Worm (Caenorhabditis elegans) whole organism, young adult: ENCODE measurements around the gene F25B5.5.

ENCODE experiments used
- B0336.3 ChIP-seq: fragments of 200-800 bp; sonication (Bioruptor generic); IDR thresholded peaks from 2 replicates; pipeline ENCODE4 v1.3.6; 2022; ENCODE audit warnings: missing genetic modification characterization, missing compliant biosample characterization
- F10E7.11 ChIP-seq: sonication (generic microtip); optimal IDR thresholded peaks from 2 replicates; lab custom pipeline; 2017; ENCODE audit warnings: mild to moderate bottlenecking, missing genetic modification characterization, moderate library complexity, missing compliant biosample characterization
- F22D6.2 ChIP-seq: sonication (generic microtip); optimal IDR thresholded peaks from 2 replicates; lab custom pipeline; 2016; ENCODE audit warnings: mild to moderate bottlenecking, missing genetic modification characterization, missing compliant biosample characterization
- F23B12.7 ChIP-seq: sonication (generic microtip); optimal IDR thresholded peaks from 2 replicates; lab custom pipeline; 2017; ENCODE audit warnings: missing genetic modification characterization, mild to moderate bottlenecking, missing compliant biosample characterization, antibody characterized with exemption, moderate library complexity; ENCODE audit not compliant: insufficient read depth
- F39B2.1 ChIP-seq: fragments of 200-800 bp; sonication (Bioruptor generic); IDR thresholded peaks from 2 replicates; pipeline ENCODE4 v1.3.6; 2022; ENCODE audit warnings: missing genetic modification reagents, missing genetic modification characterization, missing compliant biosample characterization
- F55B11.4 ChIP-seq: sonication (generic microtip); optimal IDR thresholded peaks from 2 replicates; lab custom pipeline; 2016; ENCODE audit warnings: missing compliant biosample characterization, missing genetic modification characterization, borderline replicate concordance; ENCODE audit not compliant: insufficient read depth
- K12H6.12 ChIP-seq: fragments of 200-800 bp; sonication (Bioruptor generic); optimal IDR thresholded peaks from 2 replicates; lab custom pipeline; 2018; ENCODE audit warnings: mild to moderate bottlenecking, missing genetic modification characterization, missing compliant biosample characterization
- Y53F4B.3 ChIP-seq: fragments of 200-800 bp; sonication (Bioruptor generic); IDR thresholded peaks from 2 replicates; pipeline ENCODE4 v1.3.6; 2022; ENCODE audit warnings: missing genetic modification reagents, missing genetic modification characterization, missing compliant biosample characterization
- Y53G8AR.9 ChIP-seq: fragments of 200-800 bp; sonication (Bioruptor generic); conservative IDR thresholded peaks from 2 replicates; pipeline ENCODE4 v1.3.6; 2022; ENCODE audit warnings: missing genetic modification reagents, missing genetic modification characterization, missing compliant biosample characterization
- Y95B8A.8 ChIP-seq: fragments of 200-800 bp; sonication (Bioruptor generic); IDR thresholded peaks from 2 replicates; pipeline ENCODE4 v1.3.6; 2022; ENCODE audit warnings: missing genetic modification reagents, missing genetic modification characterization, missing compliant biosample characterization
- ZK185.1 ChIP-seq: sonication (generic microtip); optimal IDR thresholded peaks from 2 replicates; lab custom pipeline; 2016; ENCODE audit warnings: mild to moderate bottlenecking, missing genetic modification characterization, missing compliant biosample characterization; ENCODE audit not compliant: poor library complexity, severe bottlenecking
- ama-1 ChIP-seq, 3 experiments: fragments of 150-350 bp in 1 of 3; sonication (generic microtip) in 2 of 3; optimal IDR thresholded peaks; 2 replicates each; lab custom pipeline; 2014 to 2018; ENCODE audit warnings: missing biosample characterization in 2 of 3, missing genetic modification characterization in 2 of 3, missing genetic modification reagents in 2 of 3
- aptf-3 ChIP-seq: fragments of 200-800 bp; sonication (Bioruptor generic); IDR thresholded peaks from 2 replicates; pipeline ENCODE4 v1.3.6; 2022; ENCODE audit warnings: missing genetic modification characterization, missing compliant biosample characterization
- atf-7 ChIP-seq: sonication (generic microtip); optimal IDR thresholded peaks from 2 replicates; lab custom pipeline; 2017; ENCODE audit warnings: mild to moderate bottlenecking, missing genetic modification characterization, missing compliant biosample characterization
- athp-1 ChIP-seq: sonication (generic microtip); optimal IDR thresholded peaks from 2 replicates; lab custom pipeline; 2017; ENCODE audit warnings: mild to moderate bottlenecking, missing genetic modification characterization, missing compliant biosample characterization
- attf-5 ChIP-seq: fragments of 200-800 bp; sonication (Bioruptor generic); optimal IDR thresholded peaks from 2 replicates; lab custom pipeline; 2018; ENCODE audit warnings: mild to moderate bottlenecking, missing genetic modification characterization, missing compliant biosample characterization
- bed-1 ChIP-seq: fragments of 200-800 bp; sonication (Bioruptor generic); IDR thresholded peaks from 2 replicates; pipeline ENCODE4 v1.3.6; 2022; ENCODE audit warnings: missing genetic modification reagents, missing genetic modification characterization, missing compliant biosample characterization
- ceh-58 ChIP-seq: fragments of 200-800 bp; sonication (Bioruptor generic); IDR thresholded peaks from 2 replicates; pipeline ENCODE4 v1.3.6; 2022; ENCODE audit warnings: missing genetic modification characterization, missing compliant biosample characterization
- dox-1 ChIP-seq: fragments of 200-800 bp; sonication (Bioruptor generic); IDR thresholded peaks from 2 replicates; pipeline ENCODE4 v1.3.6; 2022; ENCODE audit warnings: missing genetic modification reagents, missing genetic modification characterization, missing compliant biosample characterization
- egl-18 ChIP-seq: fragments of 200-800 bp; sonication (Bioruptor generic); IDR thresholded peaks from 2 replicates; pipeline ENCODE4 v1.3.6; 2022; ENCODE audit warnings: missing genetic modification reagents, missing genetic modification characterization, missing compliant biosample characterization
- ets-4 ChIP-seq: fragments of 200-800 bp; sonication (Bioruptor generic); optimal IDR thresholded peaks from 2 replicates; lab custom pipeline; 2018; ENCODE audit warnings: mild to moderate bottlenecking, missing genetic modification characterization, missing compliant biosample characterization
- fkh-3 ChIP-seq: sonication (generic microtip); optimal IDR thresholded peaks from 2 replicates; lab custom pipeline; 2016; ENCODE audit warnings: mild to moderate bottlenecking, missing genetic modification characterization, missing compliant biosample characterization
- hlh-12 ChIP-seq: sonication (generic microtip); optimal IDR thresholded peaks from 2 replicates; lab custom pipeline; 2016; ENCODE audit warnings: missing genetic modification characterization, missing compliant biosample characterization
- hrde-1 ChIP-seq: sonication (generic microtip); optimal IDR thresholded peaks from 2 replicates; lab custom pipeline; 2016; ENCODE audit warnings: missing genetic modification characterization, mild to moderate bottlenecking, missing compliant biosample characterization, moderate library complexity, missing genotype, missing genetic modification reagents, borderline replicate concordance
- hsf-1 ChIP-seq: fragments of 200-800 bp; sonication (Bioruptor generic); IDR thresholded peaks from 2 replicates; pipeline ENCODE4 v1.3.6; 2022; ENCODE audit warnings: missing genetic modification reagents, missing genetic modification characterization, missing compliant biosample characterization
- let-526 ChIP-seq: fragments of 200-800 bp; sonication (Bioruptor generic); IDR thresholded peaks from 2 replicates; pipeline ENCODE4 v1.3.6; 2022; ENCODE audit warnings: missing genetic modification reagents, missing genetic modification characterization, missing compliant biosample characterization
- lsy-27 ChIP-seq: sonication (generic microtip); optimal IDR thresholded peaks from 2 replicates; lab custom pipeline; 2017; ENCODE audit warnings: missing genetic modification characterization, mild to moderate bottlenecking, missing compliant biosample characterization, antibody characterized with exemption, missing genotype, borderline replicate concordance; ENCODE audit not compliant: insufficient read depth
- madf-10 ChIP-seq: sonication (generic microtip); optimal IDR thresholded peaks from 2 replicates; lab custom pipeline; 2016; ENCODE audit warnings: mild to moderate bottlenecking, missing genetic modification characterization, missing compliant biosample characterization
- madf-3 ChIP-seq: fragments of 200-800 bp; sonication (Bioruptor generic); IDR thresholded peaks from 2 replicates; pipeline ENCODE4 v1.3.6; 2022; ENCODE audit warnings: missing genetic modification reagents, missing genetic modification characterization, missing compliant biosample characterization
- nfya-1 ChIP-seq: sonication (generic microtip); optimal IDR thresholded peaks from 2 replicates; lab custom pipeline; 2017; ENCODE audit warnings: antibody characterized with exemption, missing compliant biosample characterization, missing genetic modification characterization, borderline replicate concordance; ENCODE audit not compliant: insufficient read depth
- nhr-27 ChIP-seq: fragments of 200-800 bp; sonication (Bioruptor generic); optimal IDR thresholded peaks from 2 replicates; lab custom pipeline; 2018; ENCODE audit warnings: mild to moderate bottlenecking, missing genetic modification characterization, moderate library complexity, missing compliant biosample characterization
- nhr-80 ChIP-seq: sonication (generic microtip); optimal IDR thresholded peaks from 2 replicates; lab custom pipeline; 2016; ENCODE audit warnings: missing genetic modification characterization, missing compliant biosample characterization
- pha-4 ChIP-seq: fragments of 150-350 bp; sonication (generic microtip); optimal IDR thresholded peaks from 2 replicates; lab custom pipeline; 2014; ENCODE audit warnings: missing biosample characterization, missing genetic modification reagents, missing genetic modification characterization
- rcor-1 ChIP-seq: fragments of 200-800 bp; sonication (Bioruptor generic); IDR thresholded peaks from 2 replicates; pipeline ENCODE4 v1.3.6; 2022; ENCODE audit warnings: missing genetic modification reagents, missing genetic modification characterization, missing compliant biosample characterization
- rec-8 ChIP-seq, 2 experiments: sonication (generic microtip); optimal IDR thresholded peaks; 2 replicates each; lab custom pipeline; 2016; ENCODE audit warnings: mild to moderate bottlenecking in 2 of 2, missing genetic modification characterization in 2 of 2, missing genetic modification reagents in 2 of 2, missing genotype in 2 of 2, missing biosample characterization in 1 of 2, missing compliant biosample characterization in 1 of 2, moderate library complexity in 1 of 2
- repo-1 ChIP-seq: sonication (generic microtip); optimal IDR thresholded peaks from 2 replicates; lab custom pipeline; 2017; ENCODE audit warnings: mild to moderate bottlenecking, missing genetic modification characterization, missing compliant biosample characterization
- rpc-1 ChIP-seq, 2 experiments: fragments of 150-350 bp in 1 of 2; sonication (generic microtip) in 1 of 2; optimal IDR thresholded peaks; 2 replicates each; lab custom pipeline; 2014 to 2018; ENCODE audit warnings: missing biosample characterization in 1 of 2, missing genetic modification characterization in 1 of 2, missing genetic modification reagents in 1 of 2, missing genotype in 1 of 2
- sea-2 ChIP-seq: fragments of 200-800 bp; sonication (Bioruptor generic); IDR thresholded peaks from 2 replicates; pipeline ENCODE4 v1.3.6; 2022; ENCODE audit warnings: missing genetic modification characterization, missing compliant biosample characterization
- sptf-2 ChIP-seq: fragments of 200-800 bp; sonication (Bioruptor generic); optimal IDR thresholded peaks from 2 replicates; lab custom pipeline; 2018; ENCODE audit warnings: mild to moderate bottlenecking, missing genetic modification characterization, missing compliant biosample characterization
- tbp1 ChIP-seq: fragments of 200-800 bp; sonication (Bioruptor generic); optimal IDR thresholded peaks from 2 replicates; lab custom pipeline; 2018; ENCODE audit warnings: mild to moderate bottlenecking, missing genetic modification characterization, missing compliant biosample characterization
- tbx-9 ChIP-seq: sonication (generic microtip); optimal IDR thresholded peaks from 2 replicates; lab custom pipeline; 2016; ENCODE audit warnings: borderline replicate concordance, missing genetic modification characterization, inconsistent platforms, missing compliant biosample characterization
- unc-130 ChIP-seq: sonication (generic microtip); optimal IDR thresholded peaks from 2 replicates; lab custom pipeline; 2016; ENCODE audit warnings: missing genetic modification reagents, missing genetic modification characterization, missing compliant biosample characterization
- zfh-2 ChIP-seq: fragments of 200-800 bp; sonication (Bioruptor generic); conservative IDR thresholded peaks from 2 replicates; pipeline ENCODE4 v1.3.6; 2022; ENCODE audit warnings: missing genetic modification reagents, missing genetic modification characterization, missing compliant biosample characterization
- ztf-26 ChIP-seq: sonication (generic microtip); optimal IDR thresholded peaks from 2 replicates; lab custom pipeline; 2017; ENCODE audit warnings: missing genetic modification characterization, missing compliant biosample characterization
- ztf-28 ChIP-seq: fragments of 200-800 bp; sonication (Bioruptor generic); IDR thresholded peaks from 2 replicates; pipeline ENCODE4 v1.3.6; 2022; ENCODE audit warnings: missing genetic modification reagents, missing genetic modification characterization, missing compliant biosample characterization

The F25B5.5 gene

ce11 chrIII:5943368-5944180 lies 2.4 kb downstream of the F25B5.5 start (continued):
- TF ChIP-seq rec-8 (tag; optimal IDR thresholded peaks at IDR 0.05; lab: Kevin White, UChicago) (peak in 1 of 2 experiments; percentile 15), ama-1 (optimal IDR thresholded peaks at IDR 0.05; lab: Kevin White, UChicago) (peak; percentile 91), ama-1 (GFP tag; optimal IDR thresholded peaks at IDR 0.05; lab: Kevin White, UChicago) (peak; percentile 78 to 91), hrde-1 (tag; lab: Kevin White, UChicago) (peak; percentile 89), athp-1 (tag; lab: Kevin White, UChicago) (peak; percentile 82), F23B12.7 (peak; percentile 26), aptf-3 (no peak), Y53F4B.3 (peak; percentile 33; the same call in 1 of the 2 replicates), hlh-12 (tag; lab: Kevin White, UChicago) (no peak), nhr-27 (tag; lab: Kevin White, UChicago) (no peak), nfya-1 (tag; lab: Kevin White, UChicago) (no peak), let-526 (GFP tag; lab: Robert Waterston, UW) (no peak), egl-18 (no peak), hsf-1 (GFP tag; lab: Robert Waterston, UW) (peak; percentile 77), ztf-26 (peak; percentile 21), ztf-28 (GFP tag; lab: Robert Waterston, UW) (no peak), rpc-1 (optimal IDR thresholded peaks at IDR 0.05; lab: Kevin White, UChicago) (no peak), rpc-1 (tag; optimal IDR thresholded peaks at IDR 0.05; lab: Kevin White, UChicago) (no peak), B0336.3 (peak; percentile 93), atf-7 (peak; percentile 81), tbp1 (peak; percentile 62), F22D6.2 (tag; lab: Kevin White, UChicago) (peak; percentile 47), ZK185.1 (tag; lab: Kevin White, UChicago) (peak; percentile 75), repo-1 (tag; lab: Kevin White, UChicago) (peak; percentile 96), F39B2.1 (GFP tag; lab: Robert Waterston, UW) (0 out of 2 replicates have a peak, but pooled peaks have one; percentile 4), Y95B8A.8 (peak; percentile 89), ets-4 (peak; percentile 5), nhr-80 (tag; lab: Kevin White, UChicago) (peak; percentile 17), ceh-58 (GFP tag; lab: Robert Waterston, UW) (peak; percentile 81; the same call in 1 of the 2 replicates), unc-130 (GFP tag; lab: Kevin White, UChicago) (no peak), zfh-2 (GFP tag; lab: Robert Waterston, UW) (no peak), bed-1 (GFP tag; lab: Robert Waterston, UW) (no peak), lsy-27 (tag; lab: Kevin White, UChicago) (no peak), K12H6.12 (tag; lab: Kevin White, UChicago) (peak; percentile 22), rcor-1 (GFP tag; lab: Robert Waterston, UW) (peak; percentile 73), attf-5 (GFP tag; lab: Kevin White, UChicago) (peak; percentile 39), madf-10 (peak; percentile 82), F55B11.4 (tag; lab: Kevin White, UChicago) (no peak)

- TF ChIP-seq pha-4, result no peak
- TF ChIP-seq let-526 (GFP tag; lab: Robert Waterston, UW), result 0 out of 2 replicates have a peak, but pooled peaks have one; percentile 11
- peak; percentile 34 for TF ChIP-seq dox-1 (GFP tag; lab: Robert Waterston, UW)
- TF ChIP-seq tbx-9 (tag; lab: Kevin White, UChicago), result no peak
- no peak for TF ChIP-seq ZK185.1 (tag; lab: Kevin White, UChicago)
- no peak; the same call in 1 of the 2 replicates for TF ChIP-seq Y53G8AR.9
- no peak for TF ChIP-seq repo-1 (tag; lab: Kevin White, UChicago)
- TF ChIP-seq F10E7.11, result no peak
- no peak for TF ChIP-seq nhr-80 (tag; lab: Kevin White, UChicago)
- TF ChIP-seq fkh-3 (tag; lab: Kevin White, UChicago), result no peak
- no peak for TF ChIP-seq K12H6.12 (tag; lab: Kevin White, UChicago)
- no peak for TF ChIP-seq rec-8 (tag; optimal IDR thresholded peaks at IDR 0.05; lab: Kevin White, UChicago)
- TF ChIP-seq madf-3 (GFP tag; lab: Robert Waterston, UW), result no peak
- no peak for TF ChIP-seq sea-2
- TF ChIP-seq sptf-2, result no peak
- TF ChIP-seq hrde-1 (tag; lab: Kevin White, UChicago), result no peak
Observed at ce11 chrIII:5942104-5942503, 3.8 kb downstream of the F25B5.5 start.
